Fruit fly (Drosophila melanogaster) whole organism, embryonic: Measurements from ENCODE around the gene ds.

Experiments used
- Antp ChIP-seq: fragments of 200-800 bp; sonication (Bioruptor generic); optimal IDR thresholded peaks from 3 replicates; lab custom pipeline; 2016; ENCODE audit warnings: missing biosample characterization, missing genetic modification characterization
- Atf3 ChIP-seq: fragments of 200-800 bp; sonication (Bioruptor generic); optimal IDR thresholded peaks from 3 replicates; lab custom pipeline; 2016; ENCODE audit warnings: missing biosample characterization, missing genetic modification characterization
- CG10147 ChIP-seq: fragments of 200-800 bp; sonication (Bioruptor generic); optimal IDR thresholded peaks from 2 replicates; lab custom pipeline; 2019; ENCODE audit warnings: missing biosample characterization, mild to moderate bottlenecking, missing genetic modification characterization, moderate library complexity
- CG12071 ChIP-seq: fragments of 200-800 bp; sonication (Bioruptor generic); optimal IDR thresholded peaks from 3 replicates; lab custom pipeline; 2018; ENCODE audit warnings: missing biosample characterization, mild to moderate bottlenecking, missing genetic modification characterization
- CG12155 ChIP-seq: fragments of 200-800 bp; sonication (Bioruptor generic); optimal IDR thresholded peaks from 3 replicates; lab custom pipeline; 2016; ENCODE audit warnings: missing biosample characterization, missing genetic modification characterization
- CG12769 ChIP-seq: fragments of 200-800 bp; sonication (Bioruptor generic); optimal IDR thresholded peaks from 2 replicates; lab custom pipeline; 2019; ENCODE audit warnings: missing biosample characterization, mild to moderate bottlenecking, missing genetic modification characterization, moderate library complexity
- CG13287 ChIP-seq: fragments of 200-800 bp; sonication (Bioruptor generic); IDR thresholded peaks from 2 replicates; pipeline ENCODE4 v1.3.6; 2022; ENCODE audit warnings: missing biosample characterization, missing genetic modification characterization; ENCODE audit not compliant: partially characterized antibody
- CG15479 ChIP-seq: fragments of 200-800 bp; sonication (Bioruptor generic); optimal IDR thresholded peaks from 3 replicates; lab custom pipeline; 2019; ENCODE audit warnings: missing biosample characterization, mild to moderate bottlenecking, missing genetic modification characterization, moderate library complexity
- CG15601 ChIP-seq: fragments of 200-800 bp; sonication (Bioruptor generic); optimal IDR thresholded peaks from 3 replicates; lab custom pipeline; 2019; ENCODE audit warnings: missing biosample characterization, mild to moderate bottlenecking, missing genetic modification characterization, moderate library complexity
- CG16863 ChIP-seq: fragments of 200-800 bp; sonication (Bioruptor generic); optimal IDR thresholded peaks from 3 replicates; lab custom pipeline; 2016; ENCODE audit warnings: missing biosample characterization, missing genetic modification characterization
- CG1792 ChIP-seq: fragments of 200-800 bp; sonication (Bioruptor generic); optimal IDR thresholded peaks from 2 replicates; lab custom pipeline; 2016; ENCODE audit warnings: missing biosample characterization, missing genetic modification characterization
- CG18599 ChIP-seq: fragments of 200-800 bp; sonication (Bioruptor generic); optimal IDR thresholded peaks from 3 replicates; lab custom pipeline; 2017; ENCODE audit warnings: missing biosample characterization, missing genetic modification characterization, mild to moderate bottlenecking, moderate library complexity, missing genetic modification reagents
- CG2116 ChIP-seq: fragments of 200-800 bp; sonication (Bioruptor generic); optimal IDR thresholded peaks from 3 replicates; lab custom pipeline; 2018; ENCODE audit warnings: missing biosample characterization, mild to moderate bottlenecking, missing genetic modification characterization
- CG30020 ChIP-seq: fragments of 200-800 bp; optimal IDR thresholded peaks from 2 replicates; lab custom pipeline; 2019; ENCODE audit warnings: missing biosample characterization, mild to moderate bottlenecking, missing genetic modification characterization, moderate library complexity
- CG6765 ChIP-seq: fragments of 200-800 bp; sonication (Bioruptor generic); optimal IDR thresholded peaks from 3 replicates; lab custom pipeline; 2017; ENCODE audit warnings: missing biosample characterization, mild to moderate bottlenecking, missing genetic modification characterization
- CG6813 ChIP-seq: fragments of 200-800 bp; sonication (Bioruptor generic); optimal IDR thresholded peaks from 2 replicates; lab custom pipeline; 2017; ENCODE audit warnings: missing biosample characterization, missing genetic modification characterization, mild to moderate bottlenecking, moderate library complexity, missing genetic modification reagents
- CG7357 ChIP-seq: fragments of 200-800 bp; sonication (Bioruptor generic); IDR thresholded peaks from 3 replicates; pipeline ENCODE4 v1.3.6; 2022; ENCODE audit warnings: missing biosample characterization, missing genetic modification characterization
- CG7745 ChIP-seq: fragments of 200-800 bp; sonication (Bioruptor generic); optimal IDR thresholded peaks from 2 replicates; lab custom pipeline; 2018; ENCODE audit warnings: missing biosample characterization, mild to moderate bottlenecking, missing genetic modification characterization, moderate library complexity
- CG7928 ChIP-seq: fragments of 200-800 bp; sonication (Bioruptor generic); optimal IDR thresholded peaks from 2 replicates; lab custom pipeline; 2017; ENCODE audit warnings: missing biosample characterization, mild to moderate bottlenecking, missing genetic modification characterization
- CG8089 ChIP-seq: fragments of 200-800 bp; sonication (Bioruptor generic); optimal IDR thresholded peaks from 3 replicates; lab custom pipeline; 2016; ENCODE audit warnings: missing biosample characterization, missing genetic modification characterization
- CG8281 ChIP-seq: fragments of 200-800 bp; sonication (Bioruptor generic); optimal IDR thresholded peaks from 2 replicates; lab custom pipeline; 2018; ENCODE audit warnings: missing biosample characterization, mild to moderate bottlenecking, missing genetic modification characterization, moderate library complexity
- CG9817 ChIP-seq: fragments of 200-800 bp; sonication (Bioruptor generic); optimal IDR thresholded peaks from 2 replicates; lab custom pipeline; 2018; ENCODE audit warnings: missing biosample characterization, mild to moderate bottlenecking, missing genetic modification characterization, moderate library complexity
- Dek ChIP-seq: fragments of 200-800 bp; sonication (Bioruptor generic); optimal IDR thresholded peaks from 3 replicates; lab custom pipeline; 2019; ENCODE audit warnings: missing biosample characterization, mild to moderate bottlenecking, missing genetic modification characterization, moderate library complexity
- Fer3 ChIP-seq: fragments of 200-800 bp; sonication (Bioruptor generic); optimal IDR thresholded peaks from 2 replicates; lab custom pipeline; 2018; ENCODE audit warnings: missing biosample characterization, mild to moderate bottlenecking, missing genetic modification characterization, moderate library complexity
- Lpt ChIP-seq: fragments of >200 bp; optimal IDR thresholded peaks from 2 replicates; lab custom pipeline; 2018; ENCODE audit warnings: missing biosample characterization, missing genetic modification characterization
- Scr ChIP-seq: fragments of 200-800 bp; sonication (Bioruptor generic); IDR thresholded peaks from 2 replicates; pipeline ENCODE4 v1.3.6; 2022; ENCODE audit warnings: missing biosample characterization, missing genetic modification characterization; ENCODE audit not compliant: partially characterized antibody
- Stat92E ChIP-seq, 3 experiments: fragments of >200 bp in 2 of 3; fragments of 200-800 bp in 1 of 3; sonication (Bioruptor generic) in 1 of 3; optimal IDR thresholded peaks; 2 replicates each; lab custom pipeline; 2017 to 2019; ENCODE audit warnings: missing biosample characterization in 3 of 3, missing genetic modification characterization in 3 of 3, mild to moderate bottlenecking in 1 of 3, moderate library complexity in 1 of 3
- Taf1 ChIP-seq: fragments of 200-800 bp; sonication (Bioruptor generic); IDR thresholded peaks from 2 replicates; pipeline ENCODE4 v1.3.6; 2022; ENCODE audit warnings: missing biosample characterization, missing genetic modification characterization
- ac ChIP-seq: fragments of 200-800 bp; sonication (Bioruptor generic); optimal IDR thresholded peaks from 3 replicates; lab custom pipeline; 2017; ENCODE audit warnings: missing biosample characterization, mild to moderate bottlenecking, missing genetic modification characterization
- amos ChIP-seq: fragments of 200-800 bp; sonication (Bioruptor generic); IDR thresholded peaks from 2 replicates; pipeline ENCODE4 v1.3.6; 2022; ENCODE audit warnings: missing biosample characterization, missing genetic modification characterization; ENCODE audit not compliant: partially characterized antibody
- bab2 ChIP-seq: fragments of 200-800 bp; sonication (Bioruptor generic); optimal IDR thresholded peaks from 2 replicates; lab custom pipeline; 2016; ENCODE audit warnings: missing biosample characterization, missing genetic modification characterization
- bbx ChIP-seq: fragments of 200-800 bp; sonication (Bioruptor generic); IDR thresholded peaks from 2 replicates; pipeline ENCODE4 v1.3.6; 2022; ENCODE audit warnings: missing biosample characterization, missing genetic modification characterization; ENCODE audit not compliant: partially characterized antibody
- bigmax ChIP-seq: fragments of 200-800 bp; sonication (Bioruptor generic); optimal IDR thresholded peaks from 2 replicates; lab custom pipeline; 2018; ENCODE audit warnings: missing biosample characterization, mild to moderate bottlenecking, missing genetic modification characterization
- cas ChIP-seq: fragments of 200-800 bp; sonication (Bioruptor generic); IDR thresholded peaks from 2 replicates; pipeline ENCODE4 v1.3.6; 2022; ENCODE audit warnings: missing biosample characterization, missing genetic modification characterization
- dati ChIP-seq: fragments of 200-800 bp; sonication (Bioruptor generic); IDR thresholded peaks from 2 replicates; pipeline ENCODE4 v1.3.6; 2022; ENCODE audit warnings: missing biosample characterization, missing genetic modification characterization
- dimm ChIP-seq: fragments of 200-800 bp; sonication (Bioruptor generic); IDR thresholded peaks from 2 replicates; pipeline ENCODE4 v1.3.6; 2022; ENCODE audit warnings: missing biosample characterization, missing genetic modification characterization
- fru ChIP-seq: fragments of >200 bp; optimal IDR thresholded peaks from 2 replicates; lab custom pipeline; 2017
- fu2 ChIP-seq: fragments of 200-800 bp; sonication (Bioruptor generic); optimal IDR thresholded peaks from 2 replicates; lab custom pipeline; 2016; ENCODE audit warnings: missing biosample characterization, missing genetic modification characterization
- gsb ChIP-seq: fragments of 200-800 bp; sonication (Bioruptor generic); IDR thresholded peaks from 2 replicates; pipeline ENCODE4 v1.3.6; 2022; ENCODE audit warnings: missing biosample characterization, missing genetic modification characterization
- kah ChIP-seq: fragments of 200-800 bp; sonication (Bioruptor generic); optimal IDR thresholded peaks from 2 replicates; lab custom pipeline; 2018; ENCODE audit warnings: missing biosample characterization, mild to moderate bottlenecking, missing genetic modification characterization
- klu ChIP-seq: fragments of 200-800 bp; sonication (Bioruptor generic); IDR thresholded peaks from 2 replicates; pipeline ENCODE4 v1.3.6; 2022; ENCODE audit warnings: missing biosample characterization, missing genetic modification characterization
- mam ChIP-seq: fragments of 200-800 bp; sonication (Bioruptor generic); optimal IDR thresholded peaks from 3 replicates; lab custom pipeline; 2016; ENCODE audit warnings: missing biosample characterization, missing genetic modification characterization
- nerfin-2 ChIP-seq: fragments of 200-800 bp; sonication (Bioruptor generic); IDR thresholded peaks from 2 replicates; pipeline ENCODE4 v1.3.6; 2022; ENCODE audit warnings: missing biosample characterization, missing genetic modification characterization; ENCODE audit not compliant: partially characterized antibody
- oc ChIP-seq: fragments of 200-800 bp; sonication (Bioruptor generic); optimal IDR thresholded peaks from 2 replicates; lab custom pipeline; 2018; ENCODE audit warnings: missing biosample characterization, mild to moderate bottlenecking, missing genetic modification characterization, moderate library complexity
- pfk ChIP-seq: fragments of 200-800 bp; sonication (Bioruptor generic); optimal IDR thresholded peaks from 2 replicates; lab custom pipeline; 2018; ENCODE audit warnings: missing biosample characterization, mild to moderate bottlenecking, missing genetic modification characterization, moderate library complexity
- ro ChIP-seq: fragments of 200-800 bp; sonication (Bioruptor generic); IDR thresholded peaks from 2 replicates; pipeline ENCODE4 v1.3.6; 2022; ENCODE audit warnings: missing biosample characterization, missing genetic modification characterization
- scrt ChIP-seq: fragments of 200-800 bp; sonication (Bioruptor generic); optimal IDR thresholded peaks from 2 replicates; lab custom pipeline; 2018; ENCODE audit warnings: missing biosample characterization, mild to moderate bottlenecking, missing genetic modification characterization, moderate library complexity
- trem ChIP-seq: fragments of 200-800 bp; optimal IDR thresholded peaks from 3 replicates; lab custom pipeline; 2019; ENCODE audit warnings: missing biosample characterization, mild to moderate bottlenecking, missing genetic modification characterization, moderate library complexity
- ttk ChIP-seq: fragments of 200-800 bp; sonication (Bioruptor generic); IDR thresholded peaks from 2 replicates; pipeline ENCODE4 v2.1.2; 2022; ENCODE audit warnings: missing biosample characterization, missing genetic modification characterization
- wor ChIP-seq: fragments of 200-800 bp; sonication (Bioruptor generic); IDR thresholded peaks from 2 replicates; pipeline ENCODE4 v1.3.6; 2022; ENCODE audit warnings: missing biosample characterization, missing genetic modification characterization
- zen ChIP-seq: fragments of 200-800 bp; sonication (Bioruptor generic); optimal IDR thresholded peaks from 3 replicates; lab custom pipeline; 2018; ENCODE audit warnings: missing biosample characterization, mild to moderate bottlenecking, missing genetic modification characterization, moderate library complexity

ds gene

dm6 chr2L:740031-740430, 25.2 kb upstream of the ds start (continued):
- TF ChIP-seq dimm = no peak
- no peak for TF ChIP-seq dati (GFP tag; lab: Robert Waterston, UW)
- TF ChIP-seq Dek (tag; lab: Kevin White, UChicago) = no peak
- TF ChIP-seq CG30020 (tag; lab: Kevin White, UChicago) = no peak
- TF ChIP-seq mam (GFP tag; lab: Kevin White, UChicago) = no peak
- no peak for TF ChIP-seq CG15479 (GFP tag; lab: Kevin White, UChicago)
- no peak for TF ChIP-seq ro (GFP tag; lab: Robert Waterston, UW)
- no peak for TF ChIP-seq ac (GFP tag; lab: Kevin White, UChicago)
- TF ChIP-seq bigmax (GFP tag; lab: Kevin White, UChicago) = no peak
- TF ChIP-seq CG7928 = no peak
- TF ChIP-seq CG12155 (GFP tag; lab: Kevin White, UChicago) = no peak
- no peak for TF ChIP-seq CG8089 (GFP tag; lab: Kevin White, UChicago)
- TF ChIP-seq klu = no peak
- TF ChIP-seq CG15601 (tag; lab: Kevin White, UChicago) = peak; percentile 73
- no peak for TF ChIP-seq bab2 (GFP tag; lab: Kevin White, UChicago)
- TF ChIP-seq CG2116 (GFP tag; lab: Kevin White, UChicago) = no peak
- TF ChIP-seq fru (lab: Kevin White, UChicago) = no peak
- TF ChIP-seq CG18599 (GFP tag; lab: Kevin White, UChicago) = no peak
- TF ChIP-seq CG1792 (GFP tag; lab: Kevin White, UChicago) = no peak
- no peak for TF ChIP-seq cas (GFP tag; lab: Robert Waterston, UW)
- TF ChIP-seq nerfin-2 (GFP tag; lab: Robert Waterston, UW) = peak; percentile 13; the same call in 1 of the 2 replicates
- TF ChIP-seq CG13287 (GFP tag; lab: Robert Waterston, UW) = 0 out of 2 replicates have a peak, but pooled peaks have one; percentile 40
- TF ChIP-seq CG6813 = no peak
- no peak for TF ChIP-seq trem (tag; lab: Kevin White, UChicago)
- TF ChIP-seq scrt (GFP tag; lab: Kevin White, UChicago) = peak; percentile 91
- TF ChIP-seq CG6765 = no peak
- TF ChIP-seq Fer3 (tag; lab: Kevin White, UChicago) = no peak
- no peak for TF ChIP-seq CG16863
- no peak for TF ChIP-seq CG10147 (GFP tag; lab: Kevin White, UChicago)
- no peak for TF ChIP-seq ttk (GFP tag; lab: Robert Waterston, UW)
- TF ChIP-seq Atf3 (GFP tag; lab: Kevin White, UChicago) = no peak
- no peak for TF ChIP-seq pfk (GFP tag; lab: Kevin White, UChicago)
- no peak for TF ChIP-seq wor (GFP tag; lab: Robert Waterston, UW)
- TF ChIP-seq kah (GFP tag; lab: Kevin White, UChicago) = no peak
- peak; percentile 15 for TF ChIP-seq zen
- peak; percentile 7 for TF ChIP-seq CG12769
- TF ChIP-seq oc (tag; lab: Kevin White, UChicago) = no peak
- no peak for TF ChIP-seq Taf1 (GFP tag; lab: Robert Waterston, UW)
- no peak for TF ChIP-seq CG12071 (GFP tag; lab: Kevin White, UChicago)
- TF ChIP-seq bbx = peak; percentile 39; the same call in 1 of the 2 replicates
- TF ChIP-seq Scr (GFP tag; lab: Robert Waterston, UW) = peak; percentile 15; the same call in 1 of the 2 replicates
- no peak for TF ChIP-seq Antp (GFP tag; lab: Kevin White, UChicago)
- TF ChIP-seq CG7745 (tag; lab: Kevin White, UChicago) = no peak
- TF ChIP-seq CG8281 = no peak
- peak; percentile 19 for TF ChIP-seq CG9817 (tag; lab: Kevin White, UChicago)
- no peak for TF ChIP-seq Lpt (GFP tag; lab: Kevin White, UChicago)
- TF ChIP-seq fu2 (GFP tag; lab: Kevin White, UChicago) = no peak
- TF ChIP-seq amos (GFP tag; lab: Robert Waterston, UW) = peak; percentile 56
- no peak for TF ChIP-seq gsb (GFP tag; lab: Robert Waterston, UW)
- TF ChIP-seq Stat92E (GFP tag; optimal IDR thresholded peaks at IDR 0.05; lab: Kevin White, UChicago) = no peak
- TF ChIP-seq CG7357 (GFP tag; lab: Robert Waterston, UW) = no peak
